Fruit fly (Drosophila melanogaster) whole organism, embryonic: Measurements from ENCODE around the gene CG12814.

ENCODE experiments used
- Atf-2 ChIP-seq: fragments of 200-800 bp; sonication (Bioruptor generic); optimal IDR thresholded peaks from 2 replicates; lab custom pipeline; 2016; ENCODE audit warnings: missing biosample characterization, missing genetic modification characterization
- CG10209 ChIP-seq: fragments of 200-800 bp; sonication (Bioruptor generic); optimal IDR thresholded peaks from 3 replicates; lab custom pipeline; 2017; ENCODE audit warnings: missing biosample characterization, mild to moderate bottlenecking, missing genetic modification characterization, missing genetic modification reagents
- CG11398 ChIP-seq: fragments of 200-800 bp; sonication (Bioruptor generic); optimal IDR thresholded peaks from 2 replicates; lab custom pipeline; 2016; ENCODE audit warnings: missing biosample characterization, missing genetic modification characterization
- CG12071 ChIP-seq: fragments of 200-800 bp; sonication (Bioruptor generic); optimal IDR thresholded peaks from 3 replicates; lab custom pipeline; 2018; ENCODE audit warnings: missing biosample characterization, mild to moderate bottlenecking, missing genetic modification characterization
- CG12155 ChIP-seq: fragments of 200-800 bp; sonication (Bioruptor generic); optimal IDR thresholded peaks from 3 replicates; lab custom pipeline; 2016; ENCODE audit warnings: missing biosample characterization, missing genetic modification characterization
- CG12942 ChIP-seq: fragments of 200-800 bp; sonication (Bioruptor generic); optimal IDR thresholded peaks from 3 replicates; lab custom pipeline; 2016; ENCODE audit warnings: missing biosample characterization, missing genetic modification characterization
- CG14710 ChIP-seq: fragments of 200-800 bp; sonication (Bioruptor generic); optimal IDR thresholded peaks from 3 replicates; lab custom pipeline; 2019; ENCODE audit warnings: missing biosample characterization, mild to moderate bottlenecking, missing genetic modification characterization, moderate library complexity
- CG15696 ChIP-seq: fragments of 200-800 bp; sonication (Bioruptor generic); optimal IDR thresholded peaks from 2 replicates; lab custom pipeline; 2019; ENCODE audit warnings: missing biosample characterization, mild to moderate bottlenecking, missing genetic modification characterization, moderate library complexity
- CG1602 ChIP-seq: fragments of 200-800 bp; sonication (Bioruptor generic); optimal IDR thresholded peaks from 3 replicates; lab custom pipeline; 2016; ENCODE audit warnings: missing biosample characterization, missing genetic modification characterization
- CG17385 ChIP-seq: fragments of 200-800 bp; sonication (Bioruptor generic); optimal IDR thresholded peaks from 3 replicates; lab custom pipeline; 2018; ENCODE audit warnings: missing biosample characterization, mild to moderate bottlenecking, missing genetic modification characterization
- CG17912 ChIP-seq: fragments of 200-800 bp; sonication (Bioruptor generic); optimal IDR thresholded peaks from 2 replicates; lab custom pipeline; 2018; ENCODE audit warnings: missing biosample characterization, mild to moderate bottlenecking, missing genetic modification characterization
- CG2678 ChIP-seq: fragments of 200-800 bp; sonication (Bioruptor generic); optimal IDR thresholded peaks from 3 replicates; lab custom pipeline; 2019; ENCODE audit warnings: missing biosample characterization, mild to moderate bottlenecking, missing genetic modification characterization, moderate library complexity
- CG2889 ChIP-seq: fragments of 200-800 bp; sonication (Bioruptor generic); IDR thresholded peaks from 3 replicates; pipeline ENCODE4 v1.3.6; 2022; ENCODE audit warnings: missing biosample characterization, missing genetic modification characterization
- CG31388 ChIP-seq: fragments of 200-800 bp; sonication (Bioruptor generic); optimal IDR thresholded peaks from 2 replicates; lab custom pipeline; 2016; ENCODE audit warnings: missing biosample characterization, missing genetic modification characterization
- CG34422 ChIP-seq: fragments of 200-800 bp; sonication (Bioruptor generic); IDR thresholded peaks from 3 replicates; pipeline ENCODE4 v1.3.6; 2022; ENCODE audit warnings: missing biosample characterization, missing genetic modification characterization
- CG9797 ChIP-seq: fragments of 200-800 bp; sonication (Bioruptor generic); optimal IDR thresholded peaks from 3 replicates; lab custom pipeline; 2018; ENCODE audit warnings: missing biosample characterization, mild to moderate bottlenecking, missing genetic modification characterization
- Camta ChIP-seq: fragments of 200-800 bp; sonication (Bioruptor generic); optimal IDR thresholded peaks from 2 replicates; lab custom pipeline; 2016; ENCODE audit warnings: missing biosample characterization, missing genetic modification characterization
- Chrac-16 ChIP-seq: fragments of 200-800 bp; sonication (Bioruptor generic); optimal IDR thresholded peaks from 3 replicates; lab custom pipeline; 2016; ENCODE audit warnings: missing biosample characterization, missing genetic modification characterization
- D19A ChIP-seq: fragments of 200-800 bp; optimal IDR thresholded peaks from 3 replicates; lab custom pipeline; 2019; ENCODE audit warnings: missing biosample characterization, mild to moderate bottlenecking, missing genetic modification characterization, moderate library complexity
- Dek ChIP-seq: fragments of 200-800 bp; sonication (Bioruptor generic); optimal IDR thresholded peaks from 3 replicates; lab custom pipeline; 2019; ENCODE audit warnings: missing biosample characterization, mild to moderate bottlenecking, missing genetic modification characterization, moderate library complexity
- Doc2 ChIP-seq: fragments of 200-800 bp; sonication (Bioruptor generic); IDR thresholded peaks from 2 replicates; pipeline ENCODE4 v1.3.6; 2022; ENCODE audit warnings: missing biosample characterization, missing genetic modification characterization
- Ets65A ChIP-seq: fragments of 200-800 bp; sonication (Bioruptor generic); peaks from one replicate; lab custom pipeline; 2016; ENCODE audit warnings: missing biosample characterization, missing genetic modification characterization
- Fer1 ChIP-seq: fragments of 200-800 bp; sonication (Bioruptor generic); optimal IDR thresholded peaks from 2 replicates; lab custom pipeline; 2017; ENCODE audit warnings: missing biosample characterization, mild to moderate bottlenecking, missing genetic modification characterization
- H2.0 ChIP-seq: fragments of 200-800 bp; sonication (Bioruptor generic); IDR thresholded peaks from 2 replicates; pipeline ENCODE4 v1.3.6; 2022; ENCODE audit warnings: missing biosample characterization, missing genetic modification characterization
- HmgZ ChIP-seq: fragments of 200-800 bp; sonication (Bioruptor generic); optimal IDR thresholded peaks from 2 replicates; lab custom pipeline; 2018; ENCODE audit warnings: missing biosample characterization, mild to moderate bottlenecking, missing genetic modification characterization
- Lpt ChIP-seq: fragments of >200 bp; optimal IDR thresholded peaks from 2 replicates; lab custom pipeline; 2018; ENCODE audit warnings: missing biosample characterization, missing genetic modification characterization
- MESR4 ChIP-seq: fragments of 200-800 bp; sonication (Bioruptor generic); optimal IDR thresholded peaks from 2 replicates; lab custom pipeline; 2018; ENCODE audit warnings: missing biosample characterization, mild to moderate bottlenecking, missing genetic modification characterization, moderate library complexity
- Usf ChIP-seq: fragments of 200-800 bp; sonication (Bioruptor generic); optimal IDR thresholded peaks from 2 replicates; lab custom pipeline; 2017; ENCODE audit warnings: missing genotype, missing biosample characterization, missing genetic modification characterization
- bcd ChIP-seq: fragments of 200-800 bp; sonication (Bioruptor generic); optimal IDR thresholded peaks from 2 replicates; lab custom pipeline; 2017; ENCODE audit warnings: missing biosample characterization, mild to moderate bottlenecking, missing genetic modification characterization
- bigmax ChIP-seq: fragments of 200-800 bp; sonication (Bioruptor generic); optimal IDR thresholded peaks from 2 replicates; lab custom pipeline; 2018; ENCODE audit warnings: missing biosample characterization, mild to moderate bottlenecking, missing genetic modification characterization
- ci ChIP-seq: fragments of 200-800 bp; sonication (Bioruptor generic); IDR thresholded peaks from 3 replicates; pipeline ENCODE4 v1.3.6; 2022; ENCODE audit warnings: missing biosample characterization, missing genetic modification characterization
- esg ChIP-seq: fragments of 200-800 bp; sonication (Bioruptor generic); conservative IDR thresholded peaks from 2 replicates; pipeline ENCODE4 v1.3.6; 2022; ENCODE audit warnings: missing biosample characterization, missing genetic modification characterization
- hkb ChIP-seq, 2 experiments: fragments of 200-800 bp in 1 of 2; fragments of >200 bp in 1 of 2; sonication (Bioruptor generic) in 1 of 2; IDR thresholded peaks in 1 of 2; optimal IDR thresholded peaks in 1 of 2; 2 replicates each; pipeline versions ENCODE4 v1.3.6 to Lab custom; 2017 to 2022; ENCODE audit warnings: missing biosample characterization in 1 of 2, missing genetic modification characterization in 1 of 2
- maf-S ChIP-seq: fragments of 200-800 bp; sonication (Bioruptor generic); optimal IDR thresholded peaks from 2 replicates; lab custom pipeline; 2016; ENCODE audit warnings: missing biosample characterization, missing genetic modification characterization
- mam ChIP-seq: fragments of 200-800 bp; sonication (Bioruptor generic); optimal IDR thresholded peaks from 3 replicates; lab custom pipeline; 2016; ENCODE audit warnings: missing biosample characterization, missing genetic modification characterization
- pho ChIP-seq: fragments of 200-800 bp; sonication (Bioruptor generic); optimal IDR thresholded peaks from 2 replicates; lab custom pipeline; 2016; ENCODE audit warnings: missing biosample characterization, missing genetic modification characterization
- row ChIP-seq: fragments of 200-800 bp; sonication (Bioruptor generic); IDR thresholded peaks from 3 replicates; pipeline ENCODE4 v1.3.6; 2022; ENCODE audit warnings: missing biosample characterization, missing genetic modification characterization
- salm ChIP-seq: fragments of 200-800 bp; sonication (Bioruptor generic); optimal IDR thresholded peaks from 2 replicates; lab custom pipeline; 2018; ENCODE audit warnings: missing biosample characterization, mild to moderate bottlenecking, missing genetic modification characterization
- schlank ChIP-seq: fragments of 200-800 bp; sonication (Bioruptor generic); optimal IDR thresholded peaks from 2 replicates; lab custom pipeline; 2018; ENCODE audit warnings: missing biosample characterization, mild to moderate bottlenecking, missing genetic modification characterization
- seq ChIP-seq: fragments of 200-800 bp; sonication (Bioruptor generic); IDR thresholded peaks from 2 replicates; pipeline ENCODE4 v1.3.6; 2022; ENCODE audit warnings: missing biosample characterization, missing genetic modification characterization
- so ChIP-seq: fragments of 200-800 bp; sonication (Bioruptor generic); IDR thresholded peaks from 3 replicates; pipeline ENCODE4 v1.3.6; 2022; ENCODE audit warnings: missing biosample characterization, missing genetic modification characterization
- tap ChIP-seq: fragments of 200-800 bp; optimal IDR thresholded peaks from 3 replicates; lab custom pipeline; 2019; ENCODE audit warnings: missing biosample characterization, mild to moderate bottlenecking, missing genetic modification characterization, moderate library complexity
- zen2 ChIP-seq: fragments of 200-800 bp; sonication (Bioruptor generic); IDR thresholded peaks from 3 replicates; pipeline ENCODE4 v1.3.6; 2022; ENCODE audit warnings: missing biosample characterization, missing genetic modification characterization; ENCODE audit not compliant: partially characterized antibody

CG12814 gene

DNA sequence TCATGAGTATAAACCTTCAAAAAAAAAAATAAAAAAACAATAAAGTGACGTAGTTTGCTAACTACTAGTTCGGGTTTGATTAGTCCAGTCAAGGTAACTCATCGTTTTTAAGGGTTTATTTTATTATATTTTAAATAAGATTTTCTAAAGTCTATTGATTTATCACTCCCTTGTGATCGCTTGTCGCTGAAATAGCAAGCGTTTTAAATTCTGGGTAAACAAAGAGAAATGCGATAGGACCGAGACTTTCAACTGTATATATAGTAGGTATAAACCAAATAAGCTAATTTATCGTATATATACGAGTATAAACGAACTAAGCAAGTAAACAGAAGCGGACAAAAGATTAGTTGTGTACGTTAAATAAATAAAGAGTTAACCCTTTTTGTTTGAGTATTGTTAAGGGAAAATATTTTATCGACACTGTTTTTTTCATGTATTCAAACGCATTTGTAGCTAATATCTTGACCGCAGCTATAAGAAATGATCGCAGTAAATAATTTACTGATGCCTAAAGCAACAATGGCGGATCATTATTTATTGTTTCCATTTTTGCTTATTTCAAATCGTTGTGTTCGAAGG lies 20.8 kb downstream of the CG12814 start (continued):
- peak; percentile 1 for TF ChIP-seq salm
- TF ChIP-seq Usf (GFP tag; lab: Kevin White, UChicago) = peak; percentile 23
- peak; percentile 45; the same call in 1 of the 2 replicates for TF ChIP-seq seq (GFP tag; lab: Robert Waterston, UW)
- peak; percentile 37 for TF ChIP-seq CG12155
- TF ChIP-seq CG31388 (GFP tag; lab: Kevin White, UChicago) = no peak
- TF ChIP-seq schlank (tag; lab: Kevin White, UChicago) = peak; percentile 41
- TF ChIP-seq CG15696 = peak; percentile 40
- peak; percentile 62; the same call in 2 of the 3 replicates for TF ChIP-seq ci (GFP tag; lab: Robert Waterston, UW)
- no peak for TF ChIP-seq CG11398 (GFP tag; lab: Kevin White, UChicago)
- TF ChIP-seq CG9797 (GFP tag; lab: Kevin White, UChicago) = no peak
- no peak for TF ChIP-seq Lpt (GFP tag; lab: Kevin White, UChicago)
- peak; percentile 8 for TF ChIP-seq Fer1 (GFP tag; lab: Kevin White, UChicago)
- TF ChIP-seq CG10209 (GFP tag; lab: Kevin White, UChicago) = peak; percentile 21
- 0 out of 2 replicates have a peak, but pooled peaks have one; percentile 36 for TF ChIP-seq esg (GFP tag; lab: Robert Waterston, UW)
- peak; percentile 24 for TF ChIP-seq tap
- TF ChIP-seq CG12942 = no peak
- TF ChIP-seq Dek = peak; percentile 12
- peak; percentile 4 for TF ChIP-seq Chrac-16 (GFP tag; lab: Kevin White, UChicago)
- TF ChIP-seq HmgZ (tag; lab: Kevin White, UChicago) = peak; percentile 29
- TF ChIP-seq pho = peak; percentile 25
- peak; percentile 25; the same call in 1 of the 3 replicates for TF ChIP-seq CG2889 (GFP tag; lab: Robert Waterston, UW)
- no peak for TF ChIP-seq CG34422 (GFP tag; lab: Robert Waterston, UW)
- TF ChIP-seq zen2 (GFP tag; lab: Robert Waterston, UW) = no peak
- TF ChIP-seq bigmax (GFP tag; lab: Kevin White, UChicago) = no peak
- peak; percentile 6 for TF ChIP-seq CG12071 (GFP tag; lab: Kevin White, UChicago)
- peak; percentile 59; the same call in 1 of the 2 replicates for TF ChIP-seq H2.0 (GFP tag; lab: Robert Waterston, UW)
- no peak for TF ChIP-seq MESR4 (GFP tag; lab: Kevin White, UChicago)
- TF ChIP-seq Camta (GFP tag; lab: Kevin White, UChicago) = peak; percentile 39
- TF ChIP-seq CG14710 = no peak
- no peak for TF ChIP-seq Doc2
- TF ChIP-seq CG17385 (GFP tag; lab: Kevin White, UChicago) = peak; percentile 46
- no peak for TF ChIP-seq D19A (tag; lab: Kevin White, UChicago)
- TF ChIP-seq CG2678 = peak; percentile 70
- peak; percentile 15 for TF ChIP-seq Atf-2 (GFP tag; lab: Kevin White, UChicago)
- TF ChIP-seq row = peak; percentile 51; the same call in 2 of the 3 replicates
- peak; percentile 40 for TF ChIP-seq CG1602 (GFP tag; lab: Kevin White, UChicago)
- TF ChIP-seq bcd (GFP tag; lab: Kevin White, UChicago) = peak; percentile 15
- peak; percentile 32 for TF ChIP-seq mam (GFP tag; lab: Kevin White, UChicago)
- TF ChIP-seq maf-S = peak; percentile 11
- no peak for TF ChIP-seq CG17912 (GFP tag; lab: Kevin White, UChicago)
- TF ChIP-seq Ets65A (GFP tag; lab: Kevin White, UChicago) = peak; percentile 62
- 0 out of 3 replicates have a peak, but pooled peaks have one; percentile 23 for TF ChIP-seq so (GFP tag; lab: Robert Waterston, UW)
- TF ChIP-seq hkb (optimal IDR thresholded peaks at IDR 0.05; lab: Kevin White, UChicago) = no peak
- TF ChIP-seq hkb (GFP tag; IDR thresholded peaks at IDR 0.05; lab: Robert Waterston, UW) = 0 out of 2 replicates have a peak, but pooled peaks have one; percentile 17
